Fruit fly (Drosophila melanogaster): ENCODE measurements around the gene Ent2.

Gene Ent2

DNA sequence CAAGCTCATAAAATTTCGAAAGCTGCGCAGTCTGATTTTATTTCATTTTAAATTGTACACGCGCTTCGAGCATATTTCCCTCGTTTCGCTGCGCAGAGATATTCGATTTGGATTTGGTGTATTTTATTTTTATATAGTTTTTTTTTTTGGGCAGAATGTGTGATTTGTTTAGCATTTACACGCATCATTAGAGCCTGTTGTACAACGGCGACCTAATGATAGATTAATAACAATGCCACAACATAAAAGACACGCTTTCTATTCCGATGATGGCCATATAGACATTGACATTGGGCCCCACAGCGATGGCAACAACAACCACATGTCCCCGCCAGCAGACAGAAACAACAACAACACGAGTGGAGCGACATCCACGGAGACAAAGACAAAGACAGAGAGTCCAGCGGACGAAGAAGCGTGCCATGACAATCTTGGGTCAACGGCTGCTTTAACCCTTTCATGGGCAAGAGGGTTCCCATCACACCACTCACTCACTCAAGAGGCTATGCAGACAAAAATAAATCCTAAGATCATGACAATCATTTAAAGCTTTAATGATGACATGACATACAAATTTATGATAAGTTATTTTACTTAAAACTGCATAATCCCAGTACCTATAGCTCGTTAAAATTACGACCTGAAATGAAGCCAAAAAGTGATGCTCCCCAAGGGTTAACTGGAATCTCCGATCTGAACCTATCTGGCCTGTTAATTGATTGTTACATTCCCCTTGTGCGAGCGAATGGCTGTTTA is 8.9 kb upstream of the Ent2 start (continued):
- no peak for TF ChIP-seq CG12659 (GFP tag; optimal IDR thresholded peaks at IDR 0.05)
- no peak for TF ChIP-seq Ets97D (GFP tag; optimal IDR thresholded peaks at IDR 0.05)
- no peak for TF ChIP-seq CG10321 (GFP tag; IDR thresholded peaks at IDR 0.05)
- no peak for TF ChIP-seq eyg (GFP tag; optimal IDR thresholded peaks at IDR 0.05)
- no peak for TF ChIP-seq CG14014 (GFP tag; IDR thresholded peaks at IDR 0.05)
- TF ChIP-seq E2f1 (GFP tag; IDR thresholded peaks at IDR 0.05), result no peak
- TF ChIP-seq pum (GFP tag; optimal IDR thresholded peaks at IDR 0.05), result no peak
- no peak for TF ChIP-seq CG6254 (GFP tag; optimal IDR thresholded peaks at IDR 0.05)
- no peak for TF ChIP-seq Gug (GFP tag; IDR thresholded peaks at IDR 0.05)
- TF ChIP-seq wor (GFP tag; IDR thresholded peaks at IDR 0.05), result no peak
- no peak for TF ChIP-seq ab (GFP tag; optimal IDR thresholded peaks at IDR 0.05)
- TF ChIP-seq slbo (GFP tag; IDR thresholded peaks at IDR 0.05), result no peak
- peak; percentile 2 for TF ChIP-seq CG10267 (tag; optimal IDR thresholded peaks at IDR 0.05)
- TF ChIP-seq CG14050 (GFP tag; IDR thresholded peaks at IDR 0.05), result no peak
- TF ChIP-seq CG4282 (GFP tag; optimal IDR thresholded peaks at IDR 0.05), result no peak
- no peak for TF ChIP-seq CG3163 (GFP tag; optimal IDR thresholded peaks at IDR 0.05)
- TF ChIP-seq nerfin-2 (GFP tag; IDR thresholded peaks at IDR 0.05; ENCODE audit: partially characterized antibody), result no peak
- no peak for TF ChIP-seq CG34224 (GFP tag; IDR thresholded peaks at IDR 0.05; ENCODE audit: partially characterized antibody)
- TF ChIP-seq CG14860 (GFP tag; IDR thresholded peaks at IDR 0.05; ENCODE audit: partially characterized antibody), result no peak
- TF ChIP-seq Ssrp (tag; optimal IDR thresholded peaks at IDR 0.05), result no peak
- no peak for TF ChIP-seq CG9437 (GFP tag; optimal IDR thresholded peaks at IDR 0.05)
- TF ChIP-seq CG9609 (GFP tag; optimal IDR thresholded peaks at IDR 0.05), result no peak
- TF ChIP-seq Bdp1 (GFP tag; optimal IDR thresholded peaks at IDR 0.05), result no peak
- no peak for TF ChIP-seq CG8478 (optimal IDR thresholded peaks at IDR 0.05)
- TF ChIP-seq CG33213 (GFP tag; optimal IDR thresholded peaks at IDR 0.05), result no peak
- peak; percentile 61 for TF ChIP-seq abd-A (tag; optimal IDR thresholded peaks at IDR 0.05)
- TF ChIP-seq CG7928 (GFP tag; optimal IDR thresholded peaks at IDR 0.05), result no peak
- TF ChIP-seq CG8765 (GFP tag; IDR thresholded peaks at IDR 0.05), result no peak
- no peak for TF ChIP-seq danr (GFP tag; IDR thresholded peaks at IDR 0.05)
- TF ChIP-seq Hr78 (GFP tag; optimal IDR thresholded peaks at IDR 0.05), result peak in 1 of 2 experiments; percentile 68
- peak; percentile 69 for TF ChIP-seq sens (GFP tag)
- no peak for TF ChIP-seq CG32772 (GFP tag; IDR thresholded peaks at IDR 0.05)
- no peak for TF ChIP-seq CkIIα-i1 (GFP tag; IDR thresholded peaks at IDR 0.05)
- TF ChIP-seq peb (GFP tag; IDR thresholded peaks at IDR 0.05), result 0 out of 2 replicates have a peak, but pooled peaks have one; percentile 11
- no peak for TF ChIP-seq HLH4C (GFP tag; IDR thresholded peaks at IDR 0.05; ENCODE audit: partially characterized antibody)
- TF ChIP-seq klu (GFP tag; IDR thresholded peaks at IDR 0.05), result no peak
- TF ChIP-seq HLHmδ (GFP tag; optimal IDR thresholded peaks at IDR 0.05), result no peak
- TF ChIP-seq Atf-2 (GFP tag; optimal IDR thresholded peaks at IDR 0.05), result no peak
- TF ChIP-seq CG7786 (GFP tag; optimal IDR thresholded peaks at IDR 0.05), result no peak
- peak; percentile 25 for TF ChIP-seq CG8388 (GFP tag; optimal IDR thresholded peaks at IDR 0.05)
- no peak for TF ChIP-seq Stat92E (GFP tag; optimal IDR thresholded peaks at IDR 0.05)
- TF ChIP-seq kah (GFP tag; optimal IDR thresholded peaks at IDR 0.05), result no peak
- TF ChIP-seq CG4360 (GFP tag; IDR thresholded peaks at IDR 0.05), result peak; percentile 86
- TF ChIP-seq schlank (tag; optimal IDR thresholded peaks at IDR 0.05), result no peak
- no peak for TF ChIP-seq lbe (GFP tag; optimal IDR thresholded peaks at IDR 0.05)
- TF ChIP-seq CG15601 (tag; optimal IDR thresholded peaks at IDR 0.05), result no peak
- TF ChIP-seq unpg (GFP tag; optimal IDR thresholded peaks at IDR 0.05), result no peak
- TF ChIP-seq CG2889 (GFP tag; IDR thresholded peaks at IDR 0.05), result no peak
- TF ChIP-seq Atf3 (GFP tag; optimal IDR thresholded peaks at IDR 0.05), result no peak
- TF ChIP-seq zfh1 (GFP tag; IDR thresholded peaks at IDR 0.05), result no peak
- no peak for TF ChIP-seq Fer2 (tag; optimal IDR thresholded peaks at IDR 0.05)

Measured in whole organism, embryonic.